Worm (Caenorhabditis elegans) whole organism, L2 larva: ENCODE measurements around the gene C31C9.7.
"Not testable (repeated sequence)": the region's sequence is repeated elsewhere in the genome, so short reads cannot be mapped to it uniquely, and the experiment has no call there.

ENCODE experiments used
- R02D3.7 ChIP-seq: fragments of 150-350 bp; optimal IDR thresholded peaks from 2 replicates; lab custom pipeline; 2014; ENCODE audit warnings: missing biosample characterization, missing genetic modification characterization
- Y55F3AM.14 ChIP-seq: fragments of 200-800 bp; sonication (Bioruptor generic); optimal IDR thresholded peaks from 2 replicates; lab custom pipeline; 2018; ENCODE audit warnings: mild to moderate bottlenecking, missing genetic modification characterization, missing compliant biosample characterization
- aly-2 ChIP-seq: fragments of 150-350 bp; optimal IDR thresholded peaks from 2 replicates; lab custom pipeline; 2014; ENCODE audit warnings: missing biosample characterization, missing genetic modification characterization
- ama-1 ChIP-seq: fragments of 150-350 bp; optimal IDR thresholded peaks from 2 replicates; lab custom pipeline; 2018; ENCODE audit warnings: inconsistent platforms
- blmp-1 ChIP-seq: sonication (generic microtip); optimal IDR thresholded peaks from 2 replicates; lab custom pipeline; 2017; ENCODE audit warnings: missing genetic modification characterization, mild to moderate bottlenecking, missing compliant biosample characterization, antibody characterized with exemption, moderate library complexity; ENCODE audit not compliant: insufficient read depth
- egl-27 ChIP-seq: sonication (generic microtip); optimal IDR thresholded peaks from 3 replicates; lab custom pipeline; 2017; ENCODE audit warnings: missing biosample characterization, missing genetic modification reagents, missing genetic modification characterization
- lin-13 ChIP-seq: fragments of 150-350 bp; optimal IDR thresholded peaks from 2 replicates; lab custom pipeline; 2014; ENCODE audit warnings: missing biosample characterization, missing genetic modification reagents, missing genetic modification characterization
- lin-39 ChIP-seq: fragments of 150-350 bp; optimal IDR thresholded peaks from 2 replicates; lab custom pipeline; 2014; ENCODE audit warnings: missing biosample characterization, missing genetic modification reagents, missing genetic modification characterization
- nhr-129 ChIP-seq: fragments of 150-350 bp; optimal IDR thresholded peaks from 2 replicates; lab custom pipeline; 2014; ENCODE audit warnings: missing biosample characterization, missing genetic modification characterization
- unc-39 ChIP-seq: fragments of 150-350 bp; optimal IDR thresholded peaks from 2 replicates; lab custom pipeline; 2014; ENCODE audit warnings: missing biosample characterization, missing genetic modification characterization
- ztf-11 ChIP-seq: sonication (generic microtip); optimal IDR thresholded peaks from 2 replicates; lab custom pipeline; 2017; ENCODE audit warnings: missing biosample characterization, missing genetic modification characterization

- not testable (repeated sequence) for TF ChIP-seq Y55F3AM.14 (GFP tag; lab: Kevin White, UChicago); aly-2 (tag; lab: Kevin White, UChicago); nhr-129 (tag; lab: Kevin White, UChicago); unc-39; ztf-11 (tag; lab: Kevin White, UChicago); egl-27 (tag; lab: Kevin White, UChicago); blmp-1 (tag; lab: Kevin White, UChicago); ama-1 (lab: Kevin White, UChicago); lin-39; R02D3.7 (tag; lab: Kevin White, UChicago); lin-13 (GFP tag; lab: Kevin White, UChicago)
These were observed 6.9 kb upstream of the C31C9.7 start, which contains the start of gene C31C9.6 for ce11 chrII:13661990-13662389.
